Worm (Caenorhabditis elegans) whole organism, young adult: ENCODE measurements around the gene sri-21.

Source experiments
- C06A6.2 ChIP-seq: fragments of 200-800 bp; sonication (Bioruptor generic); conservative IDR thresholded peaks from 2 replicates; pipeline ENCODE4 v1.3.6; 2022; ENCODE audit warnings: missing genetic modification characterization, missing compliant biosample characterization
- C17E4.6 ChIP-seq: fragments of 200-800 bp; sonication (Bioruptor generic); IDR thresholded peaks from 2 replicates; pipeline ENCODE4 v1.3.6; 2022; ENCODE audit warnings: missing genetic modification reagents, missing genetic modification characterization, missing compliant biosample characterization
- F22D6.2 ChIP-seq: sonication (generic microtip); optimal IDR thresholded peaks from 2 replicates; lab custom pipeline; 2016; ENCODE audit warnings: mild to moderate bottlenecking, missing genetic modification characterization, missing compliant biosample characterization
- F33H1.4 ChIP-seq: fragments of 200-800 bp; sonication (Bioruptor generic); IDR thresholded peaks from 2 replicates; pipeline ENCODE4 v1.3.6; 2022; ENCODE audit warnings: missing genetic modification reagents, missing genetic modification characterization, missing compliant biosample characterization
- F39B2.1 ChIP-seq: fragments of 200-800 bp; sonication (Bioruptor generic); IDR thresholded peaks from 2 replicates; pipeline ENCODE4 v1.3.6; 2022; ENCODE audit warnings: missing genetic modification reagents, missing genetic modification characterization, missing compliant biosample characterization
- F49E8.2 ChIP-seq: sonication (generic microtip); optimal IDR thresholded peaks from 3 replicates; lab custom pipeline; 2017; ENCODE audit warnings: missing genetic modification characterization, mild to moderate bottlenecking, missing compliant biosample characterization, antibody characterized with exemption, moderate library complexity; ENCODE audit not compliant: insufficient read depth
- F57A8.1 ChIP-seq: fragments of 200-800 bp; sonication (Bioruptor generic); optimal IDR thresholded peaks from 2 replicates; lab custom pipeline; 2018; ENCODE audit warnings: mild to moderate bottlenecking, missing genetic modification characterization, moderate library complexity, missing compliant biosample characterization
- F57C9.4 ChIP-seq: sonication (generic microtip); optimal IDR thresholded peaks from 2 replicates; lab custom pipeline; 2017; ENCODE audit warnings: mild to moderate bottlenecking, missing genetic modification characterization, missing compliant biosample characterization
- Y53G8AR.9 ChIP-seq: fragments of 200-800 bp; sonication (Bioruptor generic); conservative IDR thresholded peaks from 2 replicates; pipeline ENCODE4 v1.3.6; 2022; ENCODE audit warnings: missing genetic modification reagents, missing genetic modification characterization, missing compliant biosample characterization
- aptf-3 ChIP-seq: fragments of 200-800 bp; sonication (Bioruptor generic); IDR thresholded peaks from 2 replicates; pipeline ENCODE4 v1.3.6; 2022; ENCODE audit warnings: missing genetic modification characterization, missing compliant biosample characterization
- bed-2 ChIP-seq: fragments of 200-800 bp; sonication (Bioruptor generic); IDR thresholded peaks from 2 replicates; pipeline ENCODE4 v1.3.6; 2022; ENCODE audit warnings: missing genetic modification reagents, missing genetic modification characterization, missing compliant biosample characterization
- cebp-1 ChIP-seq, 2 experiments: fragments of 200-800 bp in 1 of 2; sonication (Bioruptor generic) in 1 of 2; sonication (generic microtip) in 1 of 2; IDR thresholded peaks in 1 of 2; optimal IDR thresholded peaks in 1 of 2; 2 replicates each; pipeline versions ENCODE4 v1.3.6 to Lab custom; 2017 to 2022; ENCODE audit warnings: missing compliant biosample characterization in 2 of 2, missing genetic modification characterization in 2 of 2, mild to moderate bottlenecking in 1 of 2, missing genetic modification reagents in 1 of 2, moderate library complexity in 1 of 2
- chd-7 ChIP-seq: sonication (generic microtip); optimal IDR thresholded peaks from 2 replicates; lab custom pipeline; 2016; ENCODE audit warnings: mild to moderate bottlenecking, missing genetic modification characterization, moderate library complexity, missing compliant biosample characterization
- die-1 ChIP-seq: sonication (generic microtip); optimal IDR thresholded peaks from 2 replicates; lab custom pipeline; 2016; ENCODE audit warnings: missing genotype, mild to moderate bottlenecking, missing genetic modification characterization, missing compliant biosample characterization
- dox-1 ChIP-seq: fragments of 200-800 bp; sonication (Bioruptor generic); IDR thresholded peaks from 2 replicates; pipeline ENCODE4 v1.3.6; 2022; ENCODE audit warnings: missing genetic modification reagents, missing genetic modification characterization, missing compliant biosample characterization
- egl-18 ChIP-seq: fragments of 200-800 bp; sonication (Bioruptor generic); IDR thresholded peaks from 2 replicates; pipeline ENCODE4 v1.3.6; 2022; ENCODE audit warnings: missing genetic modification reagents, missing genetic modification characterization, missing compliant biosample characterization
- egl-44 ChIP-seq: fragments of 200-800 bp; sonication (Bioruptor generic); IDR thresholded peaks from 2 replicates; pipeline ENCODE4 v1.3.6; 2022; ENCODE audit warnings: missing genetic modification reagents, missing genetic modification characterization, missing compliant biosample characterization
- fkh-3 ChIP-seq: sonication (generic microtip); optimal IDR thresholded peaks from 2 replicates; lab custom pipeline; 2016; ENCODE audit warnings: mild to moderate bottlenecking, missing genetic modification characterization, missing compliant biosample characterization
- hrde-1 ChIP-seq: sonication (generic microtip); optimal IDR thresholded peaks from 2 replicates; lab custom pipeline; 2016; ENCODE audit warnings: missing genetic modification characterization, mild to moderate bottlenecking, missing compliant biosample characterization, moderate library complexity, missing genotype, missing genetic modification reagents, borderline replicate concordance
- let-526 ChIP-seq: fragments of 200-800 bp; sonication (Bioruptor generic); IDR thresholded peaks from 2 replicates; pipeline ENCODE4 v1.3.6; 2022; ENCODE audit warnings: missing genetic modification reagents, missing genetic modification characterization, missing compliant biosample characterization
- lin-26 ChIP-seq: fragments of 200-800 bp; sonication (Bioruptor generic); IDR thresholded peaks from 2 replicates; pipeline ENCODE4 v1.3.6; 2022; ENCODE audit warnings: missing genetic modification reagents, missing genetic modification characterization, missing compliant biosample characterization
- lin-40 ChIP-seq: sonication (generic microtip); optimal IDR thresholded peaks from 2 replicates; lab custom pipeline; 2016; ENCODE audit warnings: missing genetic modification characterization, mild to moderate bottlenecking, missing compliant biosample characterization, missing genotype, missing genetic modification reagents
- lsl-1 ChIP-seq: fragments of 200-800 bp; sonication (Bioruptor generic); optimal IDR thresholded peaks from 2 replicates; lab custom pipeline; 2018; ENCODE audit warnings: mild to moderate bottlenecking, missing genetic modification characterization, moderate library complexity, missing compliant biosample characterization
- mes-4 ChIP-seq: sonication (generic microtip); optimal IDR thresholded peaks from 2 replicates; lab custom pipeline; 2016; ENCODE audit warnings: missing genotype, missing genetic modification characterization, missing compliant biosample characterization
- nfya-2 ChIP-seq: fragments of 200-800 bp; sonication (Bioruptor generic); IDR thresholded peaks from 2 replicates; pipeline ENCODE4 v1.3.6; 2022; ENCODE audit warnings: missing genetic modification reagents, missing genetic modification characterization, missing compliant biosample characterization
- nfyb-1 ChIP-seq: fragments of 200-800 bp; sonication (Bioruptor generic); IDR thresholded peaks from 2 replicates; pipeline ENCODE4 v1.3.6; 2022; ENCODE audit warnings: missing genetic modification reagents, missing genetic modification characterization, missing compliant biosample characterization
- nhr-179 ChIP-seq: sonication (generic microtip); optimal IDR thresholded peaks from 2 replicates; lab custom pipeline; 2016; ENCODE audit warnings: mild to moderate bottlenecking, missing genetic modification characterization, missing compliant biosample characterization
- pha-4 ChIP-seq: fragments of 150-350 bp; sonication (generic microtip); optimal IDR thresholded peaks from 2 replicates; lab custom pipeline; 2014; ENCODE audit warnings: missing biosample characterization, missing genetic modification reagents, missing genetic modification characterization
- rpc-1 ChIP-seq, 2 experiments: fragments of 150-350 bp in 1 of 2; sonication (generic microtip) in 1 of 2; optimal IDR thresholded peaks; 2 replicates each; lab custom pipeline; 2014 to 2018; ENCODE audit warnings: missing biosample characterization in 1 of 2, missing genetic modification characterization in 1 of 2, missing genetic modification reagents in 1 of 2, missing genotype in 1 of 2
- sdz-38 ChIP-seq: sonication (generic microtip); optimal IDR thresholded peaks from 2 replicates; lab custom pipeline; 2016; ENCODE audit warnings: missing genotype, missing genetic modification characterization, missing compliant biosample characterization
- sea-2 ChIP-seq: fragments of 200-800 bp; sonication (Bioruptor generic); IDR thresholded peaks from 2 replicates; pipeline ENCODE4 v1.3.6; 2022; ENCODE audit warnings: missing genetic modification characterization, missing compliant biosample characterization
- snpc-1.1 ChIP-seq: sonication (generic microtip); optimal IDR thresholded peaks from 2 replicates; lab custom pipeline; 2017; ENCODE audit warnings: missing genetic modification characterization, mild to moderate bottlenecking, missing compliant biosample characterization, antibody characterized with exemption, moderate library complexity, missing genotype, missing genetic modification reagents; ENCODE audit not compliant: insufficient read depth
- snpc-1.3 ChIP-seq: sonication (generic microtip); optimal IDR thresholded peaks from 2 replicates; lab custom pipeline; 2017; ENCODE audit warnings: missing genetic modification characterization, mild to moderate bottlenecking, missing compliant biosample characterization, antibody characterized with exemption, moderate library complexity, missing genotype, missing genetic modification reagents; ENCODE audit not compliant: insufficient read depth
- unc-62 ChIP-seq: fragments of 150-350 bp; optimal IDR thresholded peaks from 2 replicates; lab custom pipeline; 2014; ENCODE audit warnings: missing biosample characterization, missing genetic modification reagents, missing genetic modification characterization
- zfh-2 ChIP-seq: fragments of 200-800 bp; sonication (Bioruptor generic); conservative IDR thresholded peaks from 2 replicates; pipeline ENCODE4 v1.3.6; 2022; ENCODE audit warnings: missing genetic modification reagents, missing genetic modification characterization, missing compliant biosample characterization
- ztf-28 ChIP-seq: fragments of 200-800 bp; sonication (Bioruptor generic); IDR thresholded peaks from 2 replicates; pipeline ENCODE4 v1.3.6; 2022; ENCODE audit warnings: missing genetic modification reagents, missing genetic modification characterization, missing compliant biosample characterization
- ztf-6 ChIP-seq: fragments of 200-800 bp; sonication (Bioruptor generic); IDR thresholded peaks from 2 replicates; pipeline ENCODE4 v1.3.6; 2022; ENCODE audit warnings: missing genetic modification reagents, missing genetic modification characterization, missing compliant biosample characterization

Gene sri-21

DNA sequence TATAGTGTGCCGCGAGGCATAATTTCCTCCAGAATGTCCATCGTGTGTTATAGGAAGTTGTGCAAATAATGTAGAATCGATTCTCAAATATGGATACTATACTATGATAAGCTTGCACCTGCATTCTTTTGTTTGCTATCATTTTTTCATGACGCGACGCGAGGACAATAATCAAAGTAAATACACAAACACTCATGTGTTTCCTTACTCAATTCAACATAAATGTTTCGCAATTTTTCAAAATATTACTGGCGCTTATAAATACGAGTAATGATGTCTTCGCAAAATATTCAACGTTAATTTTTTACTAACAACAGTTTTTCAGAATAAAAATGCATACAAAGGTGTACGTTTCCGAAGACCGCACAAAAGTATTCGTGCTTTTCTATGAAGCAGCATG is 26.4 kb upstream of the sri-21 start, which contains the start of gene irg-1:
Gene irg-1, plus strand, starts transcription at position 326 of the 400 bp plus-strand sequence.
- TF ChIP-seq cebp-1 (GFP tag; IDR thresholded peaks at IDR 0.05; lab: Robert Waterston, UW) (peak; percentile 25; the same call in 1 of the 2 replicates), cebp-1 (tag; optimal IDR thresholded peaks at IDR 0.05; lab: Kevin White, UChicago) (no peak), mes-4 (tag; lab: Kevin White, UChicago) (no peak), hrde-1 (tag; lab: Kevin White, UChicago) (no peak), snpc-1.1 (no peak), die-1 (no peak)

DNA sequence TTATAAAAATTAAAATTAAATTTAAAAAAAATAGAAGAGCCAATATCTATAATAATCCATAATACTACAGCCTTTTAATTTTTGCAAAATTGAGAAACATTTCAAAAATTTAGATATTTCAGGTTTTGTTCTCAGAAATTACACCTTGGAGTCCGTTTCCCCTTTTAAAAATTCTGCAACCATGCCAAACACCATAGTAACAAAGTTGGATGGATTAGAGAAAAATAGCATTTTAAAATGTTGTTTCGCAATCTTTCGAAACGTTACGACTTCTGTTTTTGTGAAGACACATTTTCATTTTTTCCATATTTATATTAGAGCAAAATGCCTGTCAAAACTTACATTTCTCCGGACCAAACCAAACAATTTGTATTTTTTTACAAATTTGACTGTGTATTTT is 24.7 kb upstream of the sri-21 start, which contains the start of gene T24A6.7:
Gene T24A6.7, plus strand, starts transcription at position 301 of the 400 bp plus-strand sequence.
- no peak for TF ChIP-seq sea-2 (GFP tag; lab: Robert Waterston, UW)
- no peak for TF ChIP-seq die-1
- no peak for TF ChIP-seq nfya-2 (GFP tag; lab: Robert Waterston, UW)
- TF ChIP-seq nhr-179 (tag; lab: Kevin White, UChicago) = no peak
- no peak for TF ChIP-seq egl-44 (GFP tag; lab: Robert Waterston, UW)
- no peak for TF ChIP-seq chd-7 (tag; lab: Kevin White, UChicago)
- TF ChIP-seq bed-2 (GFP tag; lab: Robert Waterston, UW) = no peak
- no peak for TF ChIP-seq F22D6.2 (tag; lab: Kevin White, UChicago)
- TF ChIP-seq lin-26 (GFP tag; lab: Robert Waterston, UW) = no peak
- TF ChIP-seq let-526 = no peak
- no peak for TF ChIP-seq fkh-3 (tag; lab: Kevin White, UChicago)
- TF ChIP-seq snpc-1.3 (tag; lab: Kevin White, UChicago) = no peak
- no peak for TF ChIP-seq C17E4.6
- no peak for TF ChIP-seq C06A6.2 (GFP tag; lab: Robert Waterston, UW)
- TF ChIP-seq F57A8.1 (GFP tag; lab: Kevin White, UChicago) = no peak
- TF ChIP-seq Y53G8AR.9 (GFP tag; lab: Robert Waterston, UW) = no peak
- TF ChIP-seq pha-4 (tag; lab: Kevin White, UChicago) = no peak
- no peak for TF ChIP-seq F33H1.4 (GFP tag; lab: Robert Waterston, UW)
- no peak for TF ChIP-seq mes-4 (tag; lab: Kevin White, UChicago)

DNA sequence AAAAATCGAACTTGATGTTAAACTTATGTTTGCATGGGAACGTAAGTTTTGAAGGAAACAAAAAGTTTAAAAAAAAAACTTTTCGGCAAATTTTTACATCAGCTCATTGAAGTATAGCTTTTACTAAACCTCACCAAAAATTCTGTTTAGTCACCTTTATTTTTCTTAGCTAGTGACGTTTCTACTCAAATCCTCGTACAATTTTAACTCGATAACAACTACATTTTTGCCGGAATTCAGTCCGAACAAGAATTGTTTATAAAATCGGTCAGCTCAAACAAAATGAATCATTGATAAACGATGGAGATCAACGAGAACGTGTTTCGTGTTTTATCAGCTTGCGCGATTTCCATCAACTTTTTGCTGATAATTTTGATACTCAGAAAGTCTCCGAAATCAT is 22.8 kb upstream of the sri-21 start, which contains the start of gene str-260:
Gene str-260, plus strand, starts transcription at position 301 of the 400 bp plus-strand sequence.
- TF ChIP-seq lin-40 (tag; lab: Kevin White, UChicago) (no peak), F39B2.1 (GFP tag; lab: Robert Waterston, UW) (no peak), bed-2 (GFP tag; lab: Robert Waterston, UW) (no peak), snpc-1.1 (no peak), nfyb-1 (GFP tag; lab: Robert Waterston, UW) (no peak), Y53G8AR.9 (GFP tag; lab: Robert Waterston, UW) (no peak), rpc-1 (optimal IDR thresholded peaks at IDR 0.05; lab: Kevin White, UChicago) (no peak), rpc-1 (tag; optimal IDR thresholded peaks at IDR 0.05; lab: Kevin White, UChicago) (no peak), dox-1 (GFP tag; lab: Robert Waterston, UW) (no peak), ztf-6 (no peak), F49E8.2 (no peak), C17E4.6 (no peak), ztf-28 (no peak), F57C9.4 (no peak), egl-18 (no peak), zfh-2 (GFP tag; lab: Robert Waterston, UW) (no peak), lsl-1 (no peak), unc-62 (no peak), sdz-38 (tag; lab: Kevin White, UChicago) (no peak), aptf-3 (no peak), fkh-3 (tag; lab: Kevin White, UChicago) (no peak)
